Worm (Caenorhabditis elegans): ENCODE results near the gene Y116A8C.23.

ce11 chrIV:17096168-17096567 lies 42.8 kb downstream of the Y116A8C.23 start, which contains the start of gene Y116A8C.27:
- TF ChIP-seq blmp-1 (tag; optimal IDR thresholded peaks at IDR 0.05) (no peak), pqm-1 (tag; optimal IDR thresholded peaks at IDR 0.05) (no peak), unc-98 (GFP tag; IDR thresholded peaks at IDR 0.05) (no peak)

Measured in whole organism, L1 larva.